Worm (Caenorhabditis elegans): ENCODE data around the gene F12A10.1.

Gene F12A10.1

ce11 chrII:5518910-5519309, 22.6 kb downstream of the F12A10.1 start, which contains the start of gene ZK177.2:
TSS of gene ZK177.2 (plus strand) at chrII:5519210.
- no peak for TF ChIP-seq mec-3 (tag; optimal IDR thresholded peaks at IDR 0.05; ENCODE audit: borderline replicate concordance)

ce11 chrII:5521411-5521810, 25.1 kb downstream of the F12A10.1 start, which contains the start of gene ZK177.12:
TSS of gene ZK177.12 (plus strand) at chrII:5521711.
- TF ChIP-seq unc-42 (tag; optimal IDR thresholded peaks at IDR 0.05) = no peak
- no peak for TF ChIP-seq mec-3 (tag; optimal IDR thresholded peaks at IDR 0.05; ENCODE audit: borderline replicate concordance)
- TF ChIP-seq lim-6 (tag; optimal IDR thresholded peaks at IDR 0.05) = no peak
- no peak for TF ChIP-seq dve-1 (tag; optimal IDR thresholded peaks at IDR 0.05)
- TF ChIP-seq fkh-10 (GFP tag; optimal IDR thresholded peaks at IDR 0.05) = no peak
- TF ChIP-seq fkh-6 (tag; optimal IDR thresholded peaks at IDR 0.05) = no peak
- no peak for TF ChIP-seq nhr-11 (tag; optimal IDR thresholded peaks at IDR 0.05)
- TF ChIP-seq elt-2 (tag; optimal IDR thresholded peaks at IDR 0.05) = no peak
- TF ChIP-seq nfya-1 (tag; optimal IDR thresholded peaks at IDR 0.05) = no peak

ce11 chrII:5522637-5523036, 26.3 kb downstream of the F12A10.1 start, which contains the start of gene ZK177.11:
TSS of gene ZK177.11 (plus strand) at chrII:5522937.
- TF ChIP-seq sox-2 (GFP tag; IDR thresholded peaks at IDR 0.05) = no peak

ce11 chrII:5525297-5525696, 29.0 kb downstream of the F12A10.1 start, which contains the start of gene tbx-35:
TSS of gene tbx-35 (minus strand) at chrII:5525397.
- TF ChIP-seq npax-4 (tag; optimal IDR thresholded peaks at IDR 0.05) (no peak), ama-1 (optimal IDR thresholded peaks at IDR 0.05) (no peak), ttx-3 (tag; optimal IDR thresholded peaks at IDR 0.05) (no peak), lin-11 (tag; optimal IDR thresholded peaks at IDR 0.05) (no peak), ceh-24 (tag; optimal IDR thresholded peaks at IDR 0.05) (no peak), ceh-45 (GFP tag; IDR thresholded peaks at IDR 0.05) (no peak), hlh-6 (tag; optimal IDR thresholded peaks at IDR 0.05) (no peak), pha-4 (tag; optimal IDR thresholded peaks at IDR 0.05) (no peak), ztf-16 (tag; optimal IDR thresholded peaks at IDR 0.05) (no peak), K09A11.1 (tag; optimal IDR thresholded peaks at IDR 0.05; ENCODE audit: insufficient read depth) (no peak), mec-3 (tag; optimal IDR thresholded peaks at IDR 0.05; ENCODE audit: borderline replicate concordance) (no peak), unc-42 (tag; optimal IDR thresholded peaks at IDR 0.05) (no peak)

- no peak for TF ChIP-seq pqm-1 (tag; optimal IDR thresholded peaks at IDR 0.05)
- no peak for TF ChIP-seq C08G9.2 (tag; optimal IDR thresholded peaks at IDR 0.05)
- no peak for TF ChIP-seq unc-86 (tag; optimal IDR thresholded peaks at IDR 0.05)
- no peak for TF ChIP-seq dve-1 (tag; optimal IDR thresholded peaks at IDR 0.05)
- TF ChIP-seq ceh-22 (tag; optimal IDR thresholded peaks at IDR 0.05) = no peak
- TF ChIP-seq pat-9 (tag; optimal IDR thresholded peaks at IDR 0.05) = no peak
- TF ChIP-seq zip-5 (tag; optimal IDR thresholded peaks at IDR 0.05) = no peak
- TF ChIP-seq tbx-7 (tag; optimal IDR thresholded peaks at IDR 0.05) = no peak
- TF ChIP-seq hlh-8 (tag; optimal IDR thresholded peaks at IDR 0.05) = no peak
- no peak for TF ChIP-seq K02D7.2 (tag; optimal IDR thresholded peaks at IDR 0.05)
- TF ChIP-seq hlh-15 (tag; optimal IDR thresholded peaks at IDR 0.05) = no peak
- no peak for TF ChIP-seq ttx-3 (tag; optimal IDR thresholded peaks at IDR 0.05)
- no peak for TF ChIP-seq fax-1 (tag; optimal IDR thresholded peaks at IDR 0.05)
- TF ChIP-seq ceh-2 (tag; optimal IDR thresholded peaks at IDR 0.05) = no peak
- no peak for TF ChIP-seq elt-4 (tag; optimal IDR thresholded peaks at IDR 0.05)
- TF ChIP-seq nfya-1 (tag; optimal IDR thresholded peaks at IDR 0.05) = no peak
- TF ChIP-seq F13H6.1 (tag; optimal IDR thresholded peaks at IDR 0.05) = no peak
These were observed 31.5 kb downstream of the F12A10.1 start, which contains the start of gene ZK177.1 for ce11 chrII:5527841-5528240. TSS of gene ZK177.1 (plus strand) at chrII:5528141.

All from whole organism, late embryonic.